Fruit fly (Drosophila melanogaster) whole organism, embryonic: ENCODE data around the gene Vm34Ca.

ENCODE experiments used
- Adf1 ChIP-seq: fragments of 200-800 bp; sonication (Bioruptor generic); IDR thresholded peaks from 2 replicates; pipeline ENCODE4 v1.3.6; 2022; ENCODE audit warnings: missing biosample characterization, missing genetic modification characterization
- Asciz ChIP-seq: fragments of 200-800 bp; sonication (Bioruptor generic); optimal IDR thresholded peaks from 2 replicates; lab custom pipeline; 2017; ENCODE audit warnings: missing biosample characterization, mild to moderate bottlenecking, missing genetic modification characterization, missing genetic modification reagents
- BtbVII ChIP-seq: fragments of 200-800 bp; sonication (Bioruptor generic); optimal IDR thresholded peaks from 3 replicates; lab custom pipeline; 2017; ENCODE audit warnings: missing biosample characterization, mild to moderate bottlenecking, missing genetic modification characterization
- CG11093 ChIP-seq: fragments of 200-800 bp; sonication (Bioruptor generic); IDR thresholded peaks from 3 replicates; pipeline ENCODE4 v1.3.6; 2022; ENCODE audit warnings: missing biosample characterization, missing genetic modification characterization
- CG11398 ChIP-seq: fragments of 200-800 bp; sonication (Bioruptor generic); optimal IDR thresholded peaks from 2 replicates; lab custom pipeline; 2016; ENCODE audit warnings: missing biosample characterization, missing genetic modification characterization
- CG12942 ChIP-seq: fragments of 200-800 bp; sonication (Bioruptor generic); optimal IDR thresholded peaks from 3 replicates; lab custom pipeline; 2016; ENCODE audit warnings: missing biosample characterization, missing genetic modification characterization
- CG17568 ChIP-seq: fragments of 200-800 bp; sonication (Bioruptor generic); optimal IDR thresholded peaks from 2 replicates; lab custom pipeline; 2018; ENCODE audit warnings: missing biosample characterization, mild to moderate bottlenecking, missing genetic modification characterization, moderate library complexity
- CG2116 ChIP-seq: fragments of 200-800 bp; sonication (Bioruptor generic); optimal IDR thresholded peaks from 3 replicates; lab custom pipeline; 2018; ENCODE audit warnings: missing biosample characterization, mild to moderate bottlenecking, missing genetic modification characterization
- CG2678 ChIP-seq: fragments of 200-800 bp; sonication (Bioruptor generic); optimal IDR thresholded peaks from 3 replicates; lab custom pipeline; 2019; ENCODE audit warnings: missing biosample characterization, mild to moderate bottlenecking, missing genetic modification characterization, moderate library complexity
- CG30020 ChIP-seq: fragments of 200-800 bp; optimal IDR thresholded peaks from 2 replicates; lab custom pipeline; 2019; ENCODE audit warnings: missing biosample characterization, mild to moderate bottlenecking, missing genetic modification characterization, moderate library complexity
- CG30403 ChIP-seq: fragments of 200-800 bp; sonication (Bioruptor generic); optimal IDR thresholded peaks from 3 replicates; lab custom pipeline; 2016; ENCODE audit warnings: missing biosample characterization, missing genetic modification characterization
- CG31365 ChIP-seq: fragments of 200-800 bp; sonication (Bioruptor generic); optimal IDR thresholded peaks from 2 replicates; lab custom pipeline; 2018; ENCODE audit warnings: missing biosample characterization, mild to moderate bottlenecking, missing genetic modification characterization
- CG3163 ChIP-seq: fragments of 200-800 bp; sonication (Bioruptor generic); optimal IDR thresholded peaks from 3 replicates; lab custom pipeline; 2016; ENCODE audit warnings: missing biosample characterization, missing genetic modification characterization
- CG32532 ChIP-seq: fragments of 200-800 bp; sonication (Bioruptor generic); IDR thresholded peaks from 2 replicates; pipeline ENCODE4 v1.3.6; 2022; ENCODE audit warnings: missing biosample characterization, missing genetic modification characterization
- CG34422 ChIP-seq: fragments of 200-800 bp; sonication (Bioruptor generic); IDR thresholded peaks from 3 replicates; pipeline ENCODE4 v1.3.6; 2022; ENCODE audit warnings: missing biosample characterization, missing genetic modification characterization
- CG5245 ChIP-seq: fragments of 200-800 bp; sonication (Bioruptor generic); optimal IDR thresholded peaks from 3 replicates; lab custom pipeline; 2016; ENCODE audit warnings: missing biosample characterization, missing genetic modification characterization
- CG6272 ChIP-seq: fragments of 200-800 bp; sonication (Bioruptor generic); IDR thresholded peaks from 2 replicates; pipeline ENCODE4 v1.3.6; 2022; ENCODE audit warnings: missing biosample characterization, missing genetic modification characterization
- CG6854 ChIP-seq: fragments of 200-800 bp; sonication (Bioruptor generic); optimal IDR thresholded peaks from 3 replicates; lab custom pipeline; 2017; ENCODE audit warnings: missing biosample characterization, mild to moderate bottlenecking, missing genetic modification characterization
- CG7786 ChIP-seq: fragments of 200-800 bp; sonication (Bioruptor generic); optimal IDR thresholded peaks from 2 replicates; lab custom pipeline; 2016; ENCODE audit warnings: missing biosample characterization, missing genetic modification characterization
- CG8359 ChIP-seq: fragments of 200-800 bp; sonication (Bioruptor generic); optimal IDR thresholded peaks from 2 replicates; lab custom pipeline; 2017; ENCODE audit warnings: missing biosample characterization, mild to moderate bottlenecking, missing genetic modification characterization, borderline replicate concordance
- CrebB ChIP-seq: fragments of 200-800 bp; sonication (Bioruptor generic); optimal IDR thresholded peaks from 3 replicates; lab custom pipeline; 2018; ENCODE audit warnings: missing biosample characterization, mild to moderate bottlenecking, missing genetic modification characterization
- D19B ChIP-seq: fragments of 200-800 bp; sonication (Bioruptor generic); optimal IDR thresholded peaks from 2 replicates; lab custom pipeline; 2017; ENCODE audit warnings: missing biosample characterization, mild to moderate bottlenecking, missing genetic modification characterization
- HLH54F ChIP-seq: fragments of 200-800 bp; sonication (Bioruptor generic); optimal IDR thresholded peaks from 3 replicates; lab custom pipeline; 2016; ENCODE audit warnings: missing biosample characterization, missing genetic modification characterization
- Hey ChIP-seq: fragments of 200-800 bp; sonication (Bioruptor generic); optimal IDR thresholded peaks from 3 replicates; lab custom pipeline; 2018; ENCODE audit warnings: missing biosample characterization, mild to moderate bottlenecking, missing genetic modification characterization
- HmgZ ChIP-seq: fragments of 200-800 bp; sonication (Bioruptor generic); optimal IDR thresholded peaks from 2 replicates; lab custom pipeline; 2018; ENCODE audit warnings: missing biosample characterization, mild to moderate bottlenecking, missing genetic modification characterization
- Hmx ChIP-seq: fragments of 200-800 bp; sonication (Bioruptor generic); optimal IDR thresholded peaks from 2 replicates; lab custom pipeline; 2016; ENCODE audit warnings: missing biosample characterization, missing genetic modification characterization
- Meics ChIP-seq: fragments of 200-800 bp; sonication (Bioruptor generic); optimal IDR thresholded peaks from 2 replicates; lab custom pipeline; 2017; ENCODE audit warnings: missing biosample characterization, mild to moderate bottlenecking, missing genetic modification characterization
- Pdp1 ChIP-seq, 2 experiments: fragments of 200-800 bp; sonication (Bioruptor generic); optimal IDR thresholded peaks; 3 replicates each; lab custom pipeline; 2016; ENCODE audit warnings: missing biosample characterization in 2 of 2, missing genetic modification characterization in 2 of 2, mild to moderate bottlenecking in 1 of 2, moderate library complexity in 1 of 2
- Sry-β ChIP-seq: fragments of 200-800 bp; sonication (Bioruptor generic); optimal IDR thresholded peaks from 2 replicates; lab custom pipeline; 2018; ENCODE audit warnings: missing biosample characterization, mild to moderate bottlenecking, missing genetic modification characterization, moderate library complexity
- dpn ChIP-seq, 2 experiments: fragments of 200-800 bp; sonication (Bioruptor generic); optimal IDR thresholded peaks; 3 replicates each; lab custom pipeline; 2016; ENCODE audit warnings: missing biosample characterization in 2 of 2, missing genetic modification characterization in 2 of 2
- ewg ChIP-seq: fragments of 200-800 bp; sonication (Bioruptor generic); optimal IDR thresholded peaks from 3 replicates; lab custom pipeline; 2017; ENCODE audit warnings: mild to moderate bottlenecking, missing biosample characterization, missing genetic modification reagents, missing genetic modification characterization
- grau ChIP-seq: fragments of 200-800 bp; optimal IDR thresholded peaks from 3 replicates; lab custom pipeline; 2019; ENCODE audit warnings: missing biosample characterization, mild to moderate bottlenecking, missing genetic modification characterization, moderate library complexity
- jing ChIP-seq: fragments of 200-800 bp; sonication (Bioruptor generic); optimal IDR thresholded peaks from 2 replicates; lab custom pipeline; 2018; ENCODE audit warnings: missing biosample characterization, mild to moderate bottlenecking, missing genetic modification characterization
- kay ChIP-seq: fragments of 200-800 bp; sonication (Bioruptor generic); optimal IDR thresholded peaks from 2 replicates; lab custom pipeline; 2016; ENCODE audit warnings: missing biosample characterization, missing genetic modification characterization
- kni ChIP-seq: fragments of 200-800 bp; sonication (Bioruptor generic); optimal IDR thresholded peaks from 3 replicates; lab custom pipeline; 2017; ENCODE audit warnings: mild to moderate bottlenecking, missing biosample characterization, missing genetic modification reagents, missing genetic modification characterization
- lbe ChIP-seq: fragments of 200-800 bp; sonication (Bioruptor generic); optimal IDR thresholded peaks from 2 replicates; lab custom pipeline; 2016; ENCODE audit warnings: missing biosample characterization, mild to moderate bottlenecking, missing genetic modification characterization
- odd ChIP-seq: fragments of 200-800 bp; sonication (Bioruptor generic); optimal IDR thresholded peaks from 2 replicates; lab custom pipeline; 2017; ENCODE audit warnings: missing biosample characterization, mild to moderate bottlenecking, missing genetic modification characterization
- pho ChIP-seq: fragments of 200-800 bp; sonication (Bioruptor generic); optimal IDR thresholded peaks from 2 replicates; lab custom pipeline; 2016; ENCODE audit warnings: missing biosample characterization, missing genetic modification characterization
- psq ChIP-seq: fragments of 200-800 bp; sonication (Bioruptor generic); optimal IDR thresholded peaks from 2 replicates; lab custom pipeline; 2017; ENCODE audit warnings: missing biosample characterization, missing genetic modification characterization
- rib ChIP-seq: fragments of 200-800 bp; sonication (Bioruptor generic); IDR thresholded peaks from 2 replicates; pipeline ENCODE4 v1.3.6; 2022; ENCODE audit warnings: missing biosample characterization, missing genetic modification characterization
- scrt ChIP-seq: fragments of 200-800 bp; sonication (Bioruptor generic); optimal IDR thresholded peaks from 2 replicates; lab custom pipeline; 2018; ENCODE audit warnings: missing biosample characterization, mild to moderate bottlenecking, missing genetic modification characterization, moderate library complexity
- sisA ChIP-seq: fragments of 200-800 bp; sonication (Bioruptor generic); IDR thresholded peaks from 2 replicates; pipeline ENCODE4 v1.3.6; 2022; ENCODE audit warnings: missing biosample characterization, missing genetic modification characterization
- slou ChIP-seq: fragments of 200-800 bp; sonication (Bioruptor generic); optimal IDR thresholded peaks from 3 replicates; lab custom pipeline; 2016; ENCODE audit warnings: missing biosample characterization, missing genetic modification characterization
- sna ChIP-seq: fragments of 200-800 bp; sonication (Bioruptor generic); IDR thresholded peaks from 2 replicates; pipeline ENCODE4 v1.3.6; 2022; ENCODE audit warnings: missing biosample characterization, missing genetic modification characterization; ENCODE audit not compliant: partially characterized antibody
- so ChIP-seq: fragments of 200-800 bp; sonication (Bioruptor generic); IDR thresholded peaks from 3 replicates; pipeline ENCODE4 v1.3.6; 2022; ENCODE audit warnings: missing biosample characterization, missing genetic modification characterization
- sr ChIP-seq: fragments of 200-800 bp; sonication (Bioruptor generic); IDR thresholded peaks from 3 replicates; pipeline ENCODE4 v1.3.6; 2022; ENCODE audit warnings: missing biosample characterization, missing genetic modification characterization
- tup ChIP-seq: fragments of 200-800 bp; sonication (Bioruptor generic); optimal IDR thresholded peaks from 2 replicates; lab custom pipeline; 2016; ENCODE audit warnings: missing biosample characterization, mild to moderate bottlenecking, missing genetic modification characterization, moderate library complexity
- zen ChIP-seq: fragments of 200-800 bp; sonication (Bioruptor generic); optimal IDR thresholded peaks from 3 replicates; lab custom pipeline; 2018; ENCODE audit warnings: missing biosample characterization, mild to moderate bottlenecking, missing genetic modification characterization, moderate library complexity
- zen2 ChIP-seq: fragments of 200-800 bp; sonication (Bioruptor generic); IDR thresholded peaks from 3 replicates; pipeline ENCODE4 v1.3.6; 2022; ENCODE audit warnings: missing biosample characterization, missing genetic modification characterization; ENCODE audit not compliant: partially characterized antibody
- zfh1 ChIP-seq: fragments of 200-800 bp; sonication (Bioruptor generic); IDR thresholded peaks from 3 replicates; pipeline ENCODE4 v1.3.6; 2022; ENCODE audit warnings: missing biosample characterization, missing genetic modification characterization

Vm34Ca gene

dm6 chr2L:13368940-13369339 lies 42.5 kb downstream of the Vm34Ca start, which contains the start of gene CG31855 (continued):
- TF ChIP-seq CG11398 (GFP tag; lab: Kevin White, UChicago) (no peak), CG30403 (GFP tag; lab: Kevin White, UChicago) (peak; percentile 90), D19B (peak; percentile 54), grau (peak; percentile 83), Adf1 (GFP tag; lab: Robert Waterston, UW) (no peak; the same call in 1 of the 2 replicates), tup (peak; percentile 67), CG3163 (peak; percentile 19), dpn (GFP tag; optimal IDR thresholded peaks at IDR 0.05; lab: Kevin White, UChicago) (peak; percentile 80 to 90), Pdp1 (GFP tag; optimal IDR thresholded peaks at IDR 0.05; lab: Kevin White, UChicago) (peak; percentile 71 to 79), CG31365 (tag; lab: Kevin White, UChicago) (peak; percentile 17), CG30020 (tag; lab: Kevin White, UChicago) (peak; percentile 44), lbe (GFP tag; lab: Kevin White, UChicago) (peak; percentile 81), ewg (GFP tag; lab: Kevin White, UChicago) (peak; percentile 68), zfh1 (peak; percentile 88), so (GFP tag; lab: Robert Waterston, UW) (peak; percentile 72; the same call in 2 of the 3 replicates), Hmx (GFP tag; lab: Kevin White, UChicago) (peak; percentile 78), CG2116 (GFP tag; lab: Kevin White, UChicago) (peak; percentile 41), pho (peak; percentile 74), kni (GFP tag; lab: Kevin White, UChicago) (no peak), zen2 (GFP tag; lab: Robert Waterston, UW) (no peak), sisA (GFP tag; lab: Robert Waterston, UW) (peak; percentile 82), Meics (GFP tag; lab: Kevin White, UChicago) (peak; percentile 83), CG5245 (GFP tag; lab: Kevin White, UChicago) (peak; percentile 79), sna (no peak), Asciz (GFP tag; lab: Kevin White, UChicago) (peak; percentile 71), CG2678 (tag; lab: Kevin White, UChicago) (peak; percentile 81), slou (GFP tag; lab: Kevin White, UChicago) (peak; percentile 80), HmgZ (tag; lab: Kevin White, UChicago) (peak; percentile 85), sr (GFP tag; lab: Robert Waterston, UW) (peak; percentile 48; the same call in 2 of the 3 replicates), CG8359 (GFP tag; lab: Kevin White, UChicago) (no peak), CG7786 (peak; percentile 54), odd (GFP tag; lab: Kevin White, UChicago) (peak; percentile 67), BtbVII (GFP tag; lab: Kevin White, UChicago) (peak; percentile 76), rib (GFP tag; lab: Robert Waterston, UW) (peak; percentile 80), Sry-β (GFP tag; lab: Kevin White, UChicago) (peak; percentile 52), CG11093 (GFP tag; lab: Robert Waterston, UW) (peak; percentile 65; the same call in 1 of the 3 replicates), HLH54F (peak; percentile 74), CrebB (tag; lab: Kevin White, UChicago) (peak; percentile 67), Hey (peak; percentile 28), jing (GFP tag; lab: Kevin White, UChicago) (no peak), CG17568 (GFP tag; lab: Kevin White, UChicago) (no peak), kay (GFP tag; lab: Kevin White, UChicago) (peak; percentile 81), CG32532 (GFP tag; lab: Robert Waterston, UW) (peak; percentile 90), CG6272 (peak; percentile 77), psq (GFP tag; lab: Kevin White, UChicago) (peak; percentile 7), zen (tag; lab: Kevin White, UChicago) (peak; percentile 26), CG12942 (GFP tag; lab: Kevin White, UChicago) (peak; percentile 82), CG6854 (GFP tag; lab: Kevin White, UChicago) (peak; percentile 40), scrt (GFP tag; lab: Kevin White, UChicago) (peak; percentile 66), CG34422 (GFP tag; lab: Robert Waterston, UW) (peak; percentile 87)
